Worm (Caenorhabditis elegans) whole organism, L1 larva: Measurements from ENCODE around the gene F20D12.12.

Source experiments
- C16A3.4 ChIP-seq: fragments of 150-350 bp; optimal IDR thresholded peaks from 2 replicates; lab custom pipeline; 2014; ENCODE audit warnings: missing biosample characterization, missing genetic modification characterization
- F16B12.6 ChIP-seq: fragments of 150-350 bp; optimal IDR thresholded peaks from 2 replicates; lab custom pipeline; 2014; ENCODE audit warnings: missing biosample characterization, missing genetic modification characterization
- blmp-1 ChIP-seq: fragments of 150-350 bp; optimal IDR thresholded peaks from 2 replicates; lab custom pipeline; 2014; ENCODE audit warnings: missing biosample characterization, missing genetic modification characterization
- ceh-8 ChIP-seq: fragments of 200-800 bp; sonication (Bioruptor generic); optimal IDR thresholded peaks from 2 replicates; lab custom pipeline; 2018; ENCODE audit warnings: mild to moderate bottlenecking, missing genetic modification characterization, moderate library complexity, missing compliant biosample characterization
- ceh-82 ChIP-seq, 3 experiments: fragments of 150-350 bp in 1 of 3; sonication (generic microtip) in 2 of 3; optimal IDR thresholded peaks; 2 replicates each; lab custom pipeline; 2014 to 2017; ENCODE audit warnings: missing biosample characterization in 3 of 3, missing genetic modification characterization in 3 of 3
- ceh-88 ChIP-seq: fragments of 200-800 bp; sonication (Bioruptor generic); IDR thresholded peaks from 2 replicates; pipeline ENCODE4 v1.3.6; 2022; ENCODE audit warnings: missing genetic modification characterization, missing compliant biosample characterization
- dpl-1 ChIP-seq, 3 experiments: fragments of 150-350 bp in 2 of 3; sonication (generic microtip) in 1 of 3; optimal IDR thresholded peaks; 2 replicates each; lab custom pipeline; 2014 to 2017; ENCODE audit warnings: missing biosample characterization in 3 of 3, missing genetic modification characterization in 3 of 3, missing genetic modification reagents in 3 of 3
- dsc-1 ChIP-seq: sonication (generic microtip); optimal IDR thresholded peaks from 2 replicates; lab custom pipeline; 2016; ENCODE audit warnings: mild to moderate bottlenecking, missing genetic modification characterization, missing compliant biosample characterization
- efl-1 ChIP-seq, 4 experiments: fragments of 150-350 bp; optimal IDR thresholded peaks in 3 of 4; peaks in 1 of 4; 1 replicate in 1 of 4; 2 replicates in 3 of 4; lab custom pipeline; 2014; ENCODE audit warnings: missing biosample characterization in 2 of 4, missing genetic modification characterization in 2 of 4, missing genetic modification reagents in 2 of 4
- elt-3 ChIP-seq, 6 experiments: fragments of 150-350 bp in 1 of 6; sonication (generic microtip); optimal IDR thresholded peaks; 2 replicates each; lab custom pipeline; 2017 to 2018; ENCODE audit warnings: missing biosample characterization in 6 of 6, missing genetic modification characterization in 6 of 6, inconsistent platforms in 1 of 6
- fkh-8 ChIP-seq: sonication (generic microtip); optimal IDR thresholded peaks from 2 replicates; lab custom pipeline; 2016; ENCODE audit warnings: mild to moderate bottlenecking, missing genetic modification characterization, missing compliant biosample characterization
- fos-1 ChIP-seq: fragments of 150-350 bp; optimal IDR thresholded peaks from 2 replicates; lab custom pipeline; 2014; ENCODE audit warnings: missing biosample characterization, missing genetic modification characterization
- grh-1 ChIP-seq: fragments of 200-800 bp; sonication (Bioruptor generic); IDR thresholded peaks from 2 replicates; pipeline ENCODE4 v1.3.6; 2022; ENCODE audit warnings: missing genetic modification reagents, missing genetic modification characterization, missing compliant biosample characterization
- irx-1 ChIP-seq: sonication (generic microtip); optimal IDR thresholded peaks from 2 replicates; lab custom pipeline; 2016; ENCODE audit warnings: missing genetic modification characterization, missing compliant biosample characterization
- isw-1 ChIP-seq: fragments of 200-800 bp; sonication (Bioruptor generic); IDR thresholded peaks from 2 replicates; pipeline ENCODE4 v1.3.6; 2022; ENCODE audit warnings: missing genetic modification characterization, missing compliant biosample characterization
- jun-1 ChIP-seq: fragments of 150-350 bp; optimal IDR thresholded peaks from 2 replicates; lab custom pipeline; 2014; ENCODE audit warnings: missing biosample characterization, missing genetic modification reagents, missing genetic modification characterization
- lin-13 ChIP-seq: fragments of 150-350 bp; optimal IDR thresholded peaks from 2 replicates; lab custom pipeline; 2014; ENCODE audit warnings: missing biosample characterization, missing genetic modification reagents, missing genetic modification characterization
- lin-14 ChIP-seq: fragments of 200-800 bp; sonication (Bioruptor generic); optimal IDR thresholded peaks from 2 replicates; lab custom pipeline; 2018; ENCODE audit warnings: mild to moderate bottlenecking, missing genetic modification characterization, moderate library complexity, missing compliant biosample characterization
- lin-15B ChIP-seq: fragments of 150-350 bp; sonication (generic microtip); optimal IDR thresholded peaks from 3 replicates; lab custom pipeline; 2014; ENCODE audit warnings: missing biosample characterization, missing genetic modification characterization
- lin-35 ChIP-seq, 2 experiments: fragments of 150-350 bp; optimal IDR thresholded peaks; 2 replicates each; lab custom pipeline; 2014; ENCODE audit warnings: missing biosample characterization in 2 of 2, missing genetic modification characterization in 2 of 2, missing genetic modification reagents in 2 of 2
- lsy-2 ChIP-seq, 2 experiments: fragments of 150-350 bp; optimal IDR thresholded peaks; 2 replicates each; lab custom pipeline; 2014; ENCODE audit warnings: missing biosample characterization in 2 of 2, missing genetic modification characterization in 2 of 2
- mab-9 ChIP-seq: fragments of 200-800 bp; sonication (Bioruptor generic); IDR thresholded peaks from 2 replicates; pipeline ENCODE4 v1.3.6; 2022; ENCODE audit warnings: missing genetic modification reagents, missing genetic modification characterization, missing compliant biosample characterization
- mdl-1 ChIP-seq, 2 experiments: fragments of 150-350 bp; optimal IDR thresholded peaks; 2 replicates each; lab custom pipeline; 2014 to 2017; ENCODE audit warnings: missing biosample characterization in 2 of 2, missing genetic modification characterization in 2 of 2, inconsistent platforms in 1 of 2
- mep-1 ChIP-seq: fragments of 150-350 bp; optimal IDR thresholded peaks from 2 replicates; lab custom pipeline; 2014; ENCODE audit warnings: missing biosample characterization, missing genetic modification characterization
- nhr-19 ChIP-seq: fragments of 200-800 bp; sonication (Bioruptor generic); conservative IDR thresholded peaks from 2 replicates; pipeline ENCODE4 v1.3.6; 2022; ENCODE audit warnings: missing genetic modification characterization, missing compliant biosample characterization
- nhr-20 ChIP-seq: sonication (generic microtip); optimal IDR thresholded peaks from 2 replicates; lab custom pipeline; 2016; ENCODE audit warnings: mild to moderate bottlenecking, missing genetic modification characterization, missing compliant biosample characterization
- nhr-47 ChIP-seq: sonication (generic microtip); optimal IDR thresholded peaks from 2 replicates; lab custom pipeline; 2016; ENCODE audit warnings: mild to moderate bottlenecking, missing genetic modification characterization, moderate library complexity, missing compliant biosample characterization
- nhr-71 ChIP-seq: sonication (generic microtip); optimal IDR thresholded peaks from 2 replicates; lab custom pipeline; 2016; ENCODE audit warnings: mild to moderate bottlenecking, missing genetic modification characterization, moderate library complexity, missing compliant biosample characterization
- nhr-77 ChIP-seq: fragments of 150-350 bp; optimal IDR thresholded peaks from 2 replicates; lab custom pipeline; 2014; ENCODE audit warnings: missing biosample characterization, missing genetic modification characterization
- nhr-85 ChIP-seq: sonication (generic microtip); peaks from one replicate; lab custom pipeline; 2016; ENCODE audit warnings: missing genetic modification characterization, inconsistent platforms, missing compliant biosample characterization
- nhr-90 ChIP-seq: sonication (generic microtip); optimal IDR thresholded peaks from 2 replicates; lab custom pipeline; 2016; ENCODE audit warnings: mild to moderate bottlenecking, missing genetic modification characterization, missing compliant biosample characterization; ENCODE audit not compliant: poor library complexity
- pax-3 ChIP-seq: fragments of 200-800 bp; sonication (Bioruptor generic); optimal IDR thresholded peaks from 2 replicates; lab custom pipeline; 2018; ENCODE audit warnings: mild to moderate bottlenecking, missing genetic modification characterization, moderate library complexity, missing compliant biosample characterization
- rnt-1 ChIP-seq: sonication (generic microtip); optimal IDR thresholded peaks from 2 replicates; lab custom pipeline; 2016; ENCODE audit warnings: mild to moderate bottlenecking, missing genetic modification characterization, moderate library complexity, missing compliant biosample characterization
- skn-1 ChIP-seq: fragments of 150-350 bp; optimal IDR thresholded peaks from 2 replicates; lab custom pipeline; 2014; ENCODE audit warnings: missing biosample characterization, missing genetic modification characterization
- snu-23 ChIP-seq: sonication (generic microtip); optimal IDR thresholded peaks from 2 replicates; lab custom pipeline; 2016; ENCODE audit warnings: missing genetic modification characterization, missing compliant biosample characterization
- swsn-7 ChIP-seq: sonication (generic microtip); optimal IDR thresholded peaks from 2 replicates; lab custom pipeline; 2016; ENCODE audit warnings: missing genetic modification characterization, missing compliant biosample characterization
- tbx-2 ChIP-seq: sonication (generic microtip); optimal IDR thresholded peaks from 2 replicates; lab custom pipeline; 2016; ENCODE audit warnings: missing genetic modification characterization, missing compliant biosample characterization
- unc-130 ChIP-seq: fragments of 150-350 bp; optimal IDR thresholded peaks from 2 replicates; lab custom pipeline; 2017; ENCODE audit warnings: missing biosample characterization, missing genetic modification characterization, inconsistent platforms
- unc-86 ChIP-seq: sonication (generic microtip); optimal IDR thresholded peaks from 2 replicates; lab custom pipeline; 2016; ENCODE audit warnings: missing genetic modification characterization, missing compliant biosample characterization
- unc-98 ChIP-seq: fragments of 200-800 bp; sonication (Bioruptor generic); IDR thresholded peaks from 2 replicates; pipeline ENCODE4 v1.3.6; 2022; ENCODE audit warnings: missing genetic modification characterization, missing compliant biosample characterization
- vab-15 ChIP-seq: sonication (generic microtip); optimal IDR thresholded peaks from 2 replicates; lab custom pipeline; 2017; ENCODE audit warnings: missing genotype, mild to moderate bottlenecking, missing genetic modification characterization, missing compliant biosample characterization
- xbp-1 ChIP-seq: sonication (generic microtip); optimal IDR thresholded peaks from 2 replicates; lab custom pipeline; 2016; ENCODE audit warnings: missing genetic modification characterization, missing compliant biosample characterization
- ztf-11 ChIP-seq, 2 experiments: sonication (generic microtip); optimal IDR thresholded peaks; 2 replicates each; lab custom pipeline; 2016 to 2017; ENCODE audit warnings: missing genetic modification characterization in 2 of 2, missing biosample characterization in 1 of 2, missing compliant biosample characterization in 1 of 2

Gene F20D12.12

DNA sequence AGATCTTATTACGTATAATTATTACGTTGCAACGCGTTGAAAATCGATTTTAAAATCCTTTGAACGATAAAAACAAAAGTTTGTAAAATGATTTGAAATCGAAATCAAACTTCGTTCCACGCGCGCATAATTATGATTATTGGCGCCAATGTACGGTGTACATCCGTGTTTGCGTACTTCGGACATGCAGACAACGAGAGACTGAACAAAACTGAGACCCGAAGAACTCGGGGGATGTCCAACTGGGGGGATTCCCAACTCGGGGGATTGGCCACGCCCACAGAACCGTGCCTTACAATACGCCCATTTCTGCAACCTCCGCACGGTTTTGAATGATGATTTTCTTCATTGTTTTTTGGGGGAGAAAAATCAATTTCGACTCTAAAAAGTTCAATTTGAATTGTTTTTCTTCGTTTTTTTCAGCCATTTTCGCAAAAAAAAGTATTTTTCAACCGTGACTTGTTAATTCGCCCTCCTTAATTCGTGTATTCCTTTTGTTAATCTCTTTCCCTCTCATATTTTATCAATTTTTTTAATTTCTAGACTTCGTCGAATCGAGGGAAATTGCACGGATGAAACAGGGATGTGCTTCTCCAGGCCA is at the start of gene F20D12.12:
F20D12.12 (plus strand) TSS at position 542 of the 601 bp plus-strand sequence.
- peak; percentile 88 for TF ChIP-seq F16B12.6 (tag; lab: Kevin White, UChicago)
- peak; percentile 53 for TF ChIP-seq xbp-1 (tag; lab: Kevin White, UChicago)
- peak; percentile 88 to 98 for TF ChIP-seq lsy-2 (tag; optimal IDR thresholded peaks at IDR 0.05; lab: Kevin White, UChicago)
- peak; percentile 57 for TF ChIP-seq unc-130 (tag; lab: Kevin White, UChicago)
- peak; percentile 69 for TF ChIP-seq tbx-2 (tag; lab: Kevin White, UChicago)
- TF ChIP-seq nhr-71 (tag; lab: Kevin White, UChicago) = peak; percentile 84
- TF ChIP-seq nhr-20 (tag; lab: Kevin White, UChicago) = peak; percentile 75
- peak; percentile 39 for TF ChIP-seq jun-1 (tag; lab: Kevin White, UChicago)
- peak; percentile 54 for TF ChIP-seq pax-3 (tag; lab: Kevin White, UChicago)
- peak; percentile 91 for TF ChIP-seq nhr-19 (GFP tag; lab: Robert Waterston, UW)
- TF ChIP-seq dpl-1 (GFP tag; optimal IDR thresholded peaks at IDR 0.05; lab: Kevin White, UChicago) = peak; percentile 43 to 65 (median 64)
- TF ChIP-seq mep-1 = peak; percentile 67
- peak; percentile 17 to 77 (median 32) for TF ChIP-seq ceh-82 (tag; optimal IDR thresholded peaks at IDR 0.05; lab: Kevin White, UChicago)
- peak; percentile 69 to 78 for TF ChIP-seq efl-1 (optimal IDR thresholded peaks at IDR 0.05; lab: Kevin White, UChicago)
- peak; percentile 62 to 96 for TF ChIP-seq efl-1 (GFP tag; optimal IDR thresholded peaks at IDR 0.05 in 1 of 2; lab: Kevin White, UChicago)
- TF ChIP-seq snu-23 (GFP tag; lab: Kevin White, UChicago) = peak; percentile 75
- TF ChIP-seq nhr-77 (tag; lab: Kevin White, UChicago) = peak; percentile 39
- TF ChIP-seq lin-13 (GFP tag; lab: Kevin White, UChicago) = peak; percentile 76
- peak; percentile 19 for TF ChIP-seq irx-1 (tag; lab: Kevin White, UChicago)
- peak; percentile 49 for TF ChIP-seq unc-86
- TF ChIP-seq ceh-88 (GFP tag; lab: Robert Waterston, UW) = peak; percentile 87
- peak; percentile 52 for TF ChIP-seq blmp-1 (tag; lab: Kevin White, UChicago)
- TF ChIP-seq fkh-8 = peak; percentile 75
- peak; percentile 68 for TF ChIP-seq nhr-85 (tag; lab: Kevin White, UChicago)
- peak; percentile 46 for TF ChIP-seq lin-15B (tag; lab: Kevin White, UChicago)
- TF ChIP-seq C16A3.4 (tag; lab: Kevin White, UChicago) = peak; percentile 69
- peak; percentile 35 for TF ChIP-seq dsc-1 (tag; lab: Kevin White, UChicago)
- peak; percentile 16 for TF ChIP-seq fos-1 (tag; lab: Kevin White, UChicago)
- peak; percentile 32 for TF ChIP-seq vab-15 (tag; lab: Kevin White, UChicago)
- TF ChIP-seq rnt-1 (tag; lab: Kevin White, UChicago) = peak; percentile 81
- TF ChIP-seq unc-98 (GFP tag; lab: Robert Waterston, UW) = peak; percentile 69; the same call in 1 of the 2 replicates
- TF ChIP-seq isw-1 = peak; percentile 91
- TF ChIP-seq lin-14 (GFP tag; lab: Kevin White, UChicago) = peak; percentile 76
- peak; percentile 39 for TF ChIP-seq nhr-90
- TF ChIP-seq swsn-7 (tag; lab: Kevin White, UChicago) = peak; percentile 64
- peak; percentile 73 for TF ChIP-seq nhr-47 (tag; lab: Kevin White, UChicago)
- peak; percentile 28 for TF ChIP-seq ceh-8 (GFP tag; lab: Kevin White, UChicago)
- TF ChIP-seq elt-3 (tag; optimal IDR thresholded peaks at IDR 0.05; lab: Kevin White, UChicago) = peak in 1 of 6 experiments; percentile 25
- TF ChIP-seq mdl-1 (tag; optimal IDR thresholded peaks at IDR 0.05; lab: Kevin White, UChicago) = peak in 1 of 2 experiments; percentile 45
- TF ChIP-seq grh-1 (GFP tag; lab: Robert Waterston, UW) = peak; percentile 71
- TF ChIP-seq lin-35 (GFP tag; optimal IDR thresholded peaks at IDR 0.05; lab: Kevin White, UChicago) = peak; percentile 47 to 80
- TF ChIP-seq skn-1 = peak; percentile 45
- TF ChIP-seq mab-9 = peak; percentile 73
- TF ChIP-seq ztf-11 (tag; optimal IDR thresholded peaks at IDR 0.05; lab: Kevin White, UChicago) = peak in 1 of 2 experiments; percentile 48
